Worm (Caenorhabditis elegans): ENCODE data around the gene F57G9.7.

- TF ChIP-seq nhr-76 (tag; optimal IDR thresholded peaks at IDR 0.05) (no peak), F10B5.3 (tag; optimal IDR thresholded peaks at IDR 0.05) (no peak), ztf-11 (tag; optimal IDR thresholded peaks at IDR 0.05) (no peak), nhr-11 (tag; optimal IDR thresholded peaks at IDR 0.05) (no peak), rbr-2 (tag; optimal IDR thresholded peaks at IDR 0.05) (no peak), ceh-44 (GFP tag; IDR thresholded peaks at IDR 0.05) (peak; percentile 33; the same call in 1 of the 2 replicates), nhr-42 (GFP tag; IDR thresholded peaks at IDR 0.05) (no peak), nhr-237 (tag; optimal IDR thresholded peaks at IDR 0.05) (no peak)
Measured at ce11 chrII:12346289-12346989, 51.1 kb downstream of the F57G9.7 start.

Measured in whole organism, L4 larva.